Worm (Caenorhabditis elegans): ENCODE results near the gene pals-29.

The pals-29 gene

ce11 chrIV:14496494-14496893, 45.9 kb downstream of the pals-29 start:
- TF ChIP-seq ztf-23 (GFP tag; IDR thresholded peaks at IDR 0.05) (peak; percentile 64; the same call in 1 of the 2 replicates), med-1 (GFP tag; optimal IDR thresholded peaks at IDR 0.05; ENCODE audit: insufficient read depth) (no peak), cog-1 (tag; optimal IDR thresholded peaks at IDR 0.05) (peak; percentile 48)

- TF ChIP-seq klf-2 (GFP tag; conservative IDR thresholded peaks at IDR 0.05), result no peak
- TF ChIP-seq cog-1 (tag; optimal IDR thresholded peaks at IDR 0.05), result no peak
- TF ChIP-seq med-1 (GFP tag; optimal IDR thresholded peaks at IDR 0.05; ENCODE audit: insufficient read depth), result no peak
Observed at ce11 chrIV:14495474-14495873, 46.9 kb downstream of the pals-29 start.

- no peak for TF ChIP-seq klf-2 (GFP tag; conservative IDR thresholded peaks at IDR 0.05)
- TF ChIP-seq flt-1 (GFP tag; IDR thresholded peaks at IDR 0.05), result no peak
- TF ChIP-seq T22C8.4 (GFP tag; IDR thresholded peaks at IDR 0.05), result no peak
- TF ChIP-seq cog-1 (tag; optimal IDR thresholded peaks at IDR 0.05), result no peak
- no peak for TF ChIP-seq med-1 (GFP tag; optimal IDR thresholded peaks at IDR 0.05; ENCODE audit: insufficient read depth)
- TF ChIP-seq ztf-29 (GFP tag; IDR thresholded peaks at IDR 0.05), result no peak
- no peak for TF ChIP-seq ref-1 (GFP tag; conservative IDR thresholded peaks at IDR 0.05)
- TF ChIP-seq tab-1 (GFP tag; IDR thresholded peaks at IDR 0.05), result no peak
- no peak for TF ChIP-seq ztf-23 (GFP tag; IDR thresholded peaks at IDR 0.05)
Observed at ce11 chrIV:14491135-14491534, 51.3 kb downstream of the pals-29 start.

Measured in whole organism, midembryonic.